Worm (Caenorhabditis elegans) whole organism, L1 larva: ENCODE measurements around the gene copb-1.
"Not testable (repeated sequence)": the region's sequence is repeated elsewhere in the genome, so short reads cannot be mapped to it uniquely, and the experiment has no call there.

Experiments
- C04F5.9 ChIP-seq: sonication (generic microtip); optimal IDR thresholded peaks from 2 replicates; lab custom pipeline; 2016; ENCODE audit warnings: missing genetic modification characterization, missing compliant biosample characterization
- C16A3.4 ChIP-seq: fragments of 150-350 bp; optimal IDR thresholded peaks from 2 replicates; lab custom pipeline; 2014; ENCODE audit warnings: missing biosample characterization, missing genetic modification characterization
- Y116A8C.19 ChIP-seq: sonication (generic microtip); optimal IDR thresholded peaks from 2 replicates; lab custom pipeline; 2016; ENCODE audit warnings: missing compliant biosample characterization, missing genetic modification characterization, borderline replicate concordance
- aly-2 ChIP-seq: fragments of 150-350 bp; optimal IDR thresholded peaks from 2 replicates; lab custom pipeline; 2014; ENCODE audit warnings: missing biosample characterization, missing genetic modification characterization
- blmp-1 ChIP-seq: fragments of 150-350 bp; optimal IDR thresholded peaks from 2 replicates; lab custom pipeline; 2014; ENCODE audit warnings: missing biosample characterization, missing genetic modification characterization
- dpl-1 ChIP-seq, 3 experiments: fragments of 150-350 bp in 2 of 3; sonication (generic microtip) in 1 of 3; optimal IDR thresholded peaks; 2 replicates each; lab custom pipeline; 2014 to 2017; ENCODE audit warnings: missing biosample characterization in 3 of 3, missing genetic modification characterization in 3 of 3, missing genetic modification reagents in 3 of 3
- efl-1 ChIP-seq, 4 experiments: fragments of 150-350 bp; optimal IDR thresholded peaks in 3 of 4; peaks in 1 of 4; 1 replicate in 1 of 4; 2 replicates in 3 of 4; lab custom pipeline; 2014; ENCODE audit warnings: missing biosample characterization in 2 of 4, missing genetic modification characterization in 2 of 4, missing genetic modification reagents in 2 of 4
- elt-2 ChIP-seq: sonication (generic microtip); optimal IDR thresholded peaks from 2 replicates; lab custom pipeline; 2016; ENCODE audit warnings: missing genetic modification characterization, mild to moderate bottlenecking, inconsistent platforms, missing compliant biosample characterization, missing genetic modification reagents
- elt-3 ChIP-seq, 6 experiments: fragments of 150-350 bp in 1 of 6; sonication (generic microtip); optimal IDR thresholded peaks; 2 replicates each; lab custom pipeline; 2017 to 2018; ENCODE audit warnings: missing biosample characterization in 6 of 6, missing genetic modification characterization in 6 of 6, inconsistent platforms in 1 of 6
- fkh-10 ChIP-seq: sonication (generic microtip); optimal IDR thresholded peaks from 2 replicates; lab custom pipeline; 2017; ENCODE audit warnings: missing biosample characterization, missing genetic modification reagents, missing genetic modification characterization
- fkh-8 ChIP-seq: sonication (generic microtip); optimal IDR thresholded peaks from 2 replicates; lab custom pipeline; 2016; ENCODE audit warnings: mild to moderate bottlenecking, missing genetic modification characterization, missing compliant biosample characterization
- hpl-2 ChIP-seq: fragments of 150-350 bp; optimal IDR thresholded peaks from 2 replicates; lab custom pipeline; 2014; ENCODE audit warnings: missing biosample characterization, missing genetic modification reagents, missing genetic modification characterization
- irx-1 ChIP-seq: sonication (generic microtip); optimal IDR thresholded peaks from 2 replicates; lab custom pipeline; 2016; ENCODE audit warnings: missing genetic modification characterization, missing compliant biosample characterization
- jun-1 ChIP-seq: fragments of 150-350 bp; optimal IDR thresholded peaks from 2 replicates; lab custom pipeline; 2014; ENCODE audit warnings: missing biosample characterization, missing genetic modification reagents, missing genetic modification characterization
- lin-13 ChIP-seq: fragments of 150-350 bp; optimal IDR thresholded peaks from 2 replicates; lab custom pipeline; 2014; ENCODE audit warnings: missing biosample characterization, missing genetic modification reagents, missing genetic modification characterization
- lin-14 ChIP-seq: fragments of 200-800 bp; sonication (Bioruptor generic); optimal IDR thresholded peaks from 2 replicates; lab custom pipeline; 2018; ENCODE audit warnings: mild to moderate bottlenecking, missing genetic modification characterization, moderate library complexity, missing compliant biosample characterization
- lin-35 ChIP-seq, 2 experiments: fragments of 150-350 bp; optimal IDR thresholded peaks; 2 replicates each; lab custom pipeline; 2014; ENCODE audit warnings: missing biosample characterization in 2 of 2, missing genetic modification characterization in 2 of 2, missing genetic modification reagents in 2 of 2
- lsy-2 ChIP-seq, 2 experiments: fragments of 150-350 bp; optimal IDR thresholded peaks; 2 replicates each; lab custom pipeline; 2014; ENCODE audit warnings: missing biosample characterization in 2 of 2, missing genetic modification characterization in 2 of 2
- mef-2 ChIP-seq: fragments of 150-350 bp; optimal IDR thresholded peaks from 2 replicates; lab custom pipeline; 2014; ENCODE audit warnings: missing biosample characterization, missing genetic modification characterization
- nhr-11 ChIP-seq: fragments of 150-350 bp; optimal IDR thresholded peaks from 2 replicates; lab custom pipeline; 2014; ENCODE audit warnings: missing biosample characterization, missing genetic modification characterization
- nhr-237 ChIP-seq: fragments of 150-350 bp; optimal IDR thresholded peaks from 2 replicates; lab custom pipeline; 2014; ENCODE audit warnings: missing biosample characterization, missing genetic modification characterization
- nhr-84 ChIP-seq: sonication (generic microtip); optimal IDR thresholded peaks from 2 replicates; lab custom pipeline; 2017; ENCODE audit warnings: missing biosample characterization, missing genetic modification characterization
- nhr-85 ChIP-seq: sonication (generic microtip); peaks from one replicate; lab custom pipeline; 2016; ENCODE audit warnings: missing genetic modification characterization, inconsistent platforms, missing compliant biosample characterization
- skn-1 ChIP-seq: fragments of 150-350 bp; optimal IDR thresholded peaks from 2 replicates; lab custom pipeline; 2014; ENCODE audit warnings: missing biosample characterization, missing genetic modification characterization
- snpc-4 ChIP-seq: fragments of 150-350 bp; optimal IDR thresholded peaks from 2 replicates; lab custom pipeline; 2014; ENCODE audit warnings: missing biosample characterization, missing genetic modification characterization
- sox-4 ChIP-seq: sonication (generic microtip); optimal IDR thresholded peaks from 2 replicates; lab custom pipeline; 2016; ENCODE audit warnings: missing genetic modification characterization, missing compliant biosample characterization
- sptf-1 ChIP-seq: fragments of 150-350 bp; optimal IDR thresholded peaks from 2 replicates; lab custom pipeline; 2014; ENCODE audit warnings: missing biosample characterization, missing genetic modification characterization
- sup-37 ChIP-seq: fragments of 200-800 bp; sonication (Bioruptor generic); optimal IDR thresholded peaks from 2 replicates; lab custom pipeline; 2018; ENCODE audit warnings: mild to moderate bottlenecking, missing genetic modification characterization, missing compliant biosample characterization
- swsn-7 ChIP-seq: sonication (generic microtip); optimal IDR thresholded peaks from 2 replicates; lab custom pipeline; 2016; ENCODE audit warnings: missing genetic modification characterization, missing compliant biosample characterization
- unc-130 ChIP-seq: fragments of 150-350 bp; optimal IDR thresholded peaks from 2 replicates; lab custom pipeline; 2017; ENCODE audit warnings: missing biosample characterization, missing genetic modification characterization, inconsistent platforms
- unc-86 ChIP-seq: sonication (generic microtip); optimal IDR thresholded peaks from 2 replicates; lab custom pipeline; 2016; ENCODE audit warnings: missing genetic modification characterization, missing compliant biosample characterization
- unc-98 ChIP-seq: fragments of 200-800 bp; sonication (Bioruptor generic); IDR thresholded peaks from 2 replicates; pipeline ENCODE4 v1.3.6; 2022; ENCODE audit warnings: missing genetic modification characterization, missing compliant biosample characterization
- zag-1 ChIP-seq: fragments of 150-350 bp; optimal IDR thresholded peaks from 2 replicates; lab custom pipeline; 2014; ENCODE audit warnings: missing biosample characterization, missing genetic modification characterization
- ztf-11 ChIP-seq, 2 experiments: sonication (generic microtip); optimal IDR thresholded peaks; 2 replicates each; lab custom pipeline; 2016 to 2017; ENCODE audit warnings: missing genetic modification characterization in 2 of 2, missing biosample characterization in 1 of 2, missing compliant biosample characterization in 1 of 2

copb-1 gene

DNA sequence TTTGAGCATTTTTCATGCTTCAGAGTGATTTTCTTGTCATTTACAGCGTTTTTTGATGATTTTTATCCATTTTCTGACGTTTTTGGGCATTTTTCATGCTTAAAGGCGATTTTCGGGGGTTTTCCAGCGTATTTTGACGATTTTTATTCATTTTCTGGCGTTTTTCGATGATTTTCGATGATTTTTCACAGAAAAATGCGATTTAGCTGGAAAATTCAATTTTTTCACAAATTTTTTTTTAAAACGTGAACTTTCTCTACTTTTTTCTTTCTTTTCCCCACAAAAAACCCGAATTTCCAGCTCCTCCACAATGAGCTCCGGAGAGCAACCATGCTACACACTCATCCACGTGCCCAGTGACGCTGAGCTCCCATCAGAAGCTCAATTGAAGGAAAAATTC, at the start of gene copb-1:
TSS of gene copb-1 (plus strand) at position 301 of the 400 bp plus-strand sequence.
- no peak for TF ChIP-seq nhr-11 (tag; lab: Kevin White, UChicago)
- TF ChIP-seq swsn-7 (tag; lab: Kevin White, UChicago) = no peak
- TF ChIP-seq lin-35 (GFP tag; optimal IDR thresholded peaks at IDR 0.05; lab: Kevin White, UChicago) = no peak
- no peak for TF ChIP-seq nhr-85
- no peak for TF ChIP-seq elt-2
- TF ChIP-seq, all 84 proteins: peak for 0

DNA sequence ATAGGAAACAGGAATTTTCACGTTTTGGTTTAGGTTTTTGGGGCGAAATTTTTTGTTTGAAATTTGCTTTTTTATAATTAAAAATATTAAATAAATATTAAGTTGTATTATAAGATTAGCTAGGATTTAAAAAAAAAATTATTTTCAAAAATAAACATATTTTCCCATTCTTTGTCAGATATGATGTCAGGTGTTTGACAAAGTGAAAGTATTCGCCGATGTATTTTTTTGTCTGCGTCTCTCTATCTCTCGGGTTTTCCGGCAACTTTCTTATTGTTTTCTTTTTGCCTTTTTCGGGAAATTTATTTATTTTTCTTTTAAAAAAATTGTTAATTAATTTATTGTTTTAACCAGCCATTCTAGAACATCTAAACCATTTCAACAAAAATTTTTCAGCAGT, 48.2 kb upstream of the copb-1 start:
- TF ChIP-seq unc-86 (tag; lab: Kevin White, UChicago) (no peak), ztf-11 (tag; optimal IDR thresholded peaks at IDR 0.05; lab: Kevin White, UChicago) (no peak), unc-98 (GFP tag; lab: Robert Waterston, UW) (no peak), C04F5.9 (no peak), lin-14 (GFP tag; lab: Kevin White, UChicago) (peak; percentile 29), blmp-1 (tag; lab: Kevin White, UChicago) (peak; percentile 91), swsn-7 (tag; lab: Kevin White, UChicago) (no peak), nhr-85 (peak; percentile 57), skn-1 (tag; lab: Kevin White, UChicago) (no peak)

DNA sequence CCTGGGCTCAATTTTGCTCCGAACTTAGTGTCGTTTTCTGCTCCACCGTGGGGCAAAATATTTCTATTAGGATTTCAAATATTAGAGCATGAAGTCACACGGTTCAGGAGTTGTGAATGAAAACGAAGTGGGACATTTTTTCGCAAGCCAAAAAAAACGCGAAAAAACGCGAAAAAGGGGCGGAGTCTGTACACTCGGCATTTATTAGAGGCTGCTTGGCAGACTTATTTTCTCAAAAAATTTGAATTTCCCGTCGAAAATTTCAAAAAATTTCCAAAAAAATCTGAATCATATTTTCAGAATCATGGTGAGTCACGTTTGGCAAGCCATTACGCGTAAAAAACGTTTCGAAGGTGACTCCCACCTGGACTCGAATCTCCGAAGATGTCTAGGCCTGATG, 46.1 kb upstream of the copb-1 start, which contains the start of gene B0454.6:
TSS of gene B0454.6 (plus strand) at position 301 of the 400 bp plus-strand sequence.
- TF ChIP-seq lsy-2 (tag; optimal IDR thresholded peaks at IDR 0.05; lab: Kevin White, UChicago); irx-1; fkh-10: not testable (repeated sequence)
- TF ChIP-seq, all 84 proteins: peak for 0; not testable (repeated sequence) for 84

DNA sequence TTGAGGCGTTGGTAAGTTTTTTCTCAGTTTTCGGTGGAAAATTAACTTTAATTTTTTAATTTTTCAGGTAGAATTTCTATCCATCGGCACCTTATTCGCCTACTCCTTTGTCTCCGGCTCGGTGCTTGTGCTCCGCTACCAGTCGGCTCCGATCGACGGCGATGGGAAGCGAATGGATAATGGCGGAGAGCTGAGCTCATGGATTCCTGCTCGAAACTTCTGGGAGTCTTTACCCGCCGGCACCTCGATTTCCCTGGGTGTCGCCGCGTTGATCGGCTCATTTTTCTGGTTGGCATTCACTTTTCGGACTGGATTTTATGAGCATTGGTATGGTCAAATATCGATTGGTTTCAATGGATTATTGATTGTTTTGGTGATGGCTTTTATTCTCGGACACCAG, 43.7 kb upstream of the copb-1 start:
- no peak for TF ChIP-seq sup-37
- TF ChIP-seq Y116A8C.19 = no peak
- TF ChIP-seq hpl-2 (GFP tag; lab: Kevin White, UChicago) = no peak
- TF ChIP-seq swsn-7 (tag; lab: Kevin White, UChicago) = no peak
- no peak for TF ChIP-seq lin-13 (GFP tag; lab: Kevin White, UChicago)
- no peak for TF ChIP-seq zag-1 (tag; lab: Kevin White, UChicago)
- TF ChIP-seq C16A3.4 = no peak
- no peak for TF ChIP-seq nhr-84 (tag; lab: Kevin White, UChicago)
- TF ChIP-seq sox-4 (tag; lab: Kevin White, UChicago) = no peak
- no peak for TF ChIP-seq fkh-8 (tag; lab: Kevin White, UChicago)
- TF ChIP-seq nhr-237 = no peak
- TF ChIP-seq elt-3 (tag; optimal IDR thresholded peaks at IDR 0.05; lab: Kevin White, UChicago) = no peak

DNA sequence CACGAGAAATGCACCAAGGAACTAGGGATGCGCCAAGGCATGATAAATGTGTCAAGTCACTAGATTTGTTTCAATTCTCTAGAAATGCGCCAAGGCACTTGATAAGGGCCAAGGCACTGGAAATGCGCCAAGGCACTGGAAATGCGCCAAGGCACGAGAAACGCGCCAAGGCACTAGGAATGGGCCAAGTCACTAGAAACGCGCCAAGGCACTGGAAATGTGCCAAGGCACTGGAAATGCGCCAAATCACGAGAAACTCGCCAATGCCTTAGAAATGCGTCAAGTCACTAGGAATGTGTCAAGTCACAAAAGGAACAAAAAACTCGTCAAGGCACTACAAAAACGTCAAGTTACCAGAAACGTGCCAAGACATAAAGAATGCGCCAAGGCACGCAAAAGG, 42.3 kb upstream of the copb-1 start:
- no peak for TF ChIP-seq aly-2
- no peak for TF ChIP-seq snpc-4 (tag; lab: Kevin White, UChicago)
- TF ChIP-seq lsy-2 (tag; optimal IDR thresholded peaks at IDR 0.05; lab: Kevin White, UChicago) = no peak
- no peak for TF ChIP-seq jun-1 (tag; lab: Kevin White, UChicago)
- no peak for TF ChIP-seq hpl-2 (GFP tag; lab: Kevin White, UChicago)
- no peak for TF ChIP-seq sptf-1 (tag; lab: Kevin White, UChicago)
- TF ChIP-seq unc-98 (GFP tag; lab: Robert Waterston, UW) = no peak
- TF ChIP-seq blmp-1 (tag; lab: Kevin White, UChicago) = no peak
- TF ChIP-seq dpl-1 (GFP tag; optimal IDR thresholded peaks at IDR 0.05; lab: Kevin White, UChicago) = no peak
- TF ChIP-seq efl-1 (optimal IDR thresholded peaks at IDR 0.05; lab: Kevin White, UChicago) = no peak
- TF ChIP-seq efl-1 (GFP tag; optimal IDR thresholded peaks at IDR 0.05 in 1 of 2; lab: Kevin White, UChicago) = peak in 1 of 2 experiments; percentile 92
- TF ChIP-seq nhr-85 = peak; percentile 43
- no peak for TF ChIP-seq mef-2 (tag; lab: Kevin White, UChicago)
- no peak for TF ChIP-seq unc-86 (tag; lab: Kevin White, UChicago)
- TF ChIP-seq unc-130 = no peak
- TF ChIP-seq, all 84 proteins: peak for 2
